Worm (Caenorhabditis elegans): ENCODE measurements around the gene csb-1.

Gene csb-1

DNA sequence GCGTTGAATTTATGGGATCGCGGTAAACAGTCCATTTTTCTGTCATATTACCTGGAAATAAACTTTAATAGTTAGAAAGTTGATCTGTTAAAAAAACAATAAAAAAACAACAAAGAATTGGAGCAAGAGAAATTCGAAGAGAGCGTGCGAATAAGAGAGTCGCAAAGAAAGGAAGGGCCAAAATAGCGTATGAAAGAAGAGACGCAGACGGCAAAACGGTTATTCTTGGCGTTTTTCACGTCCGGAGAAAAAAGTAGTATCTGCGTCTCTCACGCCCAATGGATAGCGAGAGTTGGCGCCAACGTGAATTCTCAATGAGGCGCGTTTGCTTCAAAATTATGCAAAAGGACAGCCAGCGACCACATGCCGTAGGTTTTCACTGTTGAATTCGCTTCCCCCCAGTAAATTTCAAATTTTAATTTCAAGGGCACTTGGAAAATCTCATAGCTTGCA lies 5.1 kb downstream of the csb-1 start, which contains the start of gene F53H4.6:
F53H4.6 (minus strand) TSS at position 51 of the 453 bp plus-strand sequence.
- TF ChIP-seq nhr-129 (tag; optimal IDR thresholded peaks at IDR 0.05) (peak; percentile 34), crh-2 (tag; optimal IDR thresholded peaks at IDR 0.05) (peak; percentile 6), lsy-2 (tag; optimal IDR thresholded peaks at IDR 0.05) (peak; percentile 30 to 74), Y55F3AM.14 (GFP tag; optimal IDR thresholded peaks at IDR 0.05) (no peak), C34F6.9 (tag; optimal IDR thresholded peaks at IDR 0.05) (peak; percentile 11), unc-55 (GFP tag; optimal IDR thresholded peaks at IDR 0.05) (peak; percentile 62)

DNA sequence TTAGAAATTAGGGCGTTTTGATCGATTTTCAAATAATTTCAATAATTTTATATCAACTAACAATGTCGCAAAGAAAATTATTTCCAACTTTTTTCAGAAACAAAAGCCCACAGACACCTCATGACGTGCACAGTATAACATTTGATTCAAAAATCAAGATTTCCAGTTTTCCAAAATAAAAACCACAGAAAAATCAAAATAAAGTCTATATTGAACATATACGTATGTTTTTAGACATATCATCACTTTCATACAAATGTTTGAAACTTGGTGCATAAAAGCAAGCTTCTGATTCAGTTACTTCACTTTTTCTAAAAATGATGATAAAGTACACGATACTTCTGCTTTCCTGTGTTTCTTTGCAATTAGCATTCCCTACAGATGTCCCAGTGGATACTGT lies 8.9 kb downstream of the csb-1 start, which contains the start of gene F53H4.2:
F53H4.2 (plus strand) TSS at position 301 of the 400 bp plus-strand sequence.
- TF ChIP-seq lsy-2 (tag; optimal IDR thresholded peaks at IDR 0.05) (no peak), dmd-4 (tag; optimal IDR thresholded peaks at IDR 0.05) (no peak), mdl-1 (tag; optimal IDR thresholded peaks at IDR 0.05) (no peak), lin-13 (GFP tag; optimal IDR thresholded peaks at IDR 0.05) (no peak), C34F6.9 (tag; optimal IDR thresholded peaks at IDR 0.05) (no peak), sma-3 (GFP tag; optimal IDR thresholded peaks at IDR 0.05) (no peak), R02D3.7 (tag; optimal IDR thresholded peaks at IDR 0.05) (no peak), snpc-4 (tag; optimal IDR thresholded peaks at IDR 0.05) (no peak), blmp-1 (tag; optimal IDR thresholded peaks at IDR 0.05; ENCODE audit: insufficient read depth) (no peak), elt-1 (tag; optimal IDR thresholded peaks at IDR 0.05) (no peak), ceh-16 (tag; optimal IDR thresholded peaks at IDR 0.05) (no peak), nhr-129 (tag; optimal IDR thresholded peaks at IDR 0.05) (no peak), F13H6.1 (tag; optimal IDR thresholded peaks at IDR 0.05) (no peak), aly-2 (tag; optimal IDR thresholded peaks at IDR 0.05) (no peak)

- no peak for TF ChIP-seq skn-1 (tag; optimal IDR thresholded peaks at IDR 0.05)
- TF ChIP-seq snpc-4 (tag; optimal IDR thresholded peaks at IDR 0.05), result peak; percentile 47
These were observed 14.7 kb downstream of the csb-1 start for ce11 chrX:15851013-15851412.

DNA sequence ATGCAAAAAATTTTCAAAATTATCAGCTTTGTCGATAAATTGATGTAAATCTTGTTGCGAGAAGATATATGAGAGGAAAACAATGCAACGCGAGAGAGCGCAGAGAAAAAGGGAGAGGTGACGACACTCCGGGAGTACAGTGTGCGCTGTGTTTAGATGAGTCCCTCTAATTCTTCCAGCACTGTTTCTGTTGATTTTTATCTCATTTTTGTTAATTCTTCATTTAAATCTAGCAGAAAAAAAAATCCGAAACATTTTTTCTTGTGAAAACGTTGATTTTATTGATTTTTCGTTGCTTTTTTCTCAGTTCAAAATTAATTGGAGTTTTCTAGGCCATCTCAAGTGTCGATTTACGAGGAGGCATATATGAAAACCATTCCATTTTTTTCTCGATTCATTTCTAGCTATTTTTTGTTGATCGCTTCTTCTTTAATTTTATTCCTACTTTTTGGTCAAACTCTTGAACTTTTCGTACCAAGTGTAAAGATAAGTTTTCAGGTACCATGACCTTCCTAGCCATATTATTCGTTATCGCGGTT lies 16.3 kb downstream of the csb-1 start, which contains the start of gene acl-1:
acl-1 (plus strand) TSS at position 489 of the 539 bp plus-strand sequence.
- no peak for TF ChIP-seq alr-1 (tag; optimal IDR thresholded peaks at IDR 0.05)
- peak; percentile 6 for TF ChIP-seq ceh-16 (tag; optimal IDR thresholded peaks at IDR 0.05)
- TF ChIP-seq blmp-1 (tag; optimal IDR thresholded peaks at IDR 0.05; ENCODE audit: insufficient read depth), result peak; percentile 60
- TF ChIP-seq aly-2 (tag; optimal IDR thresholded peaks at IDR 0.05), result no peak
- peak; percentile 88 for TF ChIP-seq sma-3 (GFP tag; optimal IDR thresholded peaks at IDR 0.05)
- no peak for TF ChIP-seq peb-1 (tag; optimal IDR thresholded peaks at IDR 0.05)
- no peak for TF ChIP-seq elt-1 (tag; optimal IDR thresholded peaks at IDR 0.05)
- no peak for TF ChIP-seq nhr-23 (tag; optimal IDR thresholded peaks at IDR 0.05)
- TF ChIP-seq ztf-4 (tag; optimal IDR thresholded peaks at IDR 0.05), result peak; percentile 37
- TF ChIP-seq mdl-1 (tag; optimal IDR thresholded peaks at IDR 0.05), result peak in 1 of 2 experiments; percentile 21
- peak; percentile 57 for TF ChIP-seq gmeb-1 (tag; optimal IDR thresholded peaks at IDR 0.05)
- TF ChIP-seq lin-11 (tag; optimal IDR thresholded peaks at IDR 0.05), result peak; percentile 30
- TF ChIP-seq sem-4 (tag; optimal IDR thresholded peaks at IDR 0.05), result peak; percentile 65
- no peak for TF ChIP-seq ztf-11 (tag; optimal IDR thresholded peaks at IDR 0.05)
- TF ChIP-seq nhr-12 (tag; optimal IDR thresholded peaks at IDR 0.05), result no peak
- TF ChIP-seq nhr-21 (tag; optimal IDR thresholded peaks at IDR 0.05), result peak; percentile 67
- peak; percentile 9 for TF ChIP-seq fos-1 (tag; optimal IDR thresholded peaks at IDR 0.05)
- peak; percentile 78 for TF ChIP-seq nhr-129 (tag; optimal IDR thresholded peaks at IDR 0.05)
- TF ChIP-seq unc-62 (GFP tag; optimal IDR thresholded peaks at IDR 0.05), result no peak
- TF ChIP-seq snpc-4 (tag; optimal IDR thresholded peaks at IDR 0.05), result peak; percentile 14
- peak; percentile 82 for TF ChIP-seq C34F6.9 (tag; optimal IDR thresholded peaks at IDR 0.05)
- TF ChIP-seq R02D3.7 (tag; optimal IDR thresholded peaks at IDR 0.05), result peak; percentile 96
- peak; percentile 61 for TF ChIP-seq nhr-6 (tag; optimal IDR thresholded peaks at IDR 0.05)
- TF ChIP-seq mab-5 (tag; optimal IDR thresholded peaks at IDR 0.05), result peak; percentile 72
- TF ChIP-seq lin-13 (GFP tag; optimal IDR thresholded peaks at IDR 0.05), result peak; percentile 72
- TF ChIP-seq sma-9 (GFP tag; optimal IDR thresholded peaks at IDR 0.05), result peak; percentile 68
- no peak for TF ChIP-seq sma-9 (tag; optimal IDR thresholded peaks at IDR 0.05)
- TF ChIP-seq unc-55 (GFP tag; optimal IDR thresholded peaks at IDR 0.05), result peak; percentile 86
- TF ChIP-seq nhr-77 (tag; optimal IDR thresholded peaks at IDR 0.05), result peak; percentile 35
- TF ChIP-seq mbf-1 (tag; optimal IDR thresholded peaks at IDR 0.05), result no peak
- TF ChIP-seq crh-2 (tag; optimal IDR thresholded peaks at IDR 0.05), result peak; percentile 83
- TF ChIP-seq ama-1 (optimal IDR thresholded peaks at IDR 0.05), result no peak
- TF ChIP-seq nhr-237 (tag; optimal IDR thresholded peaks at IDR 0.05), result no peak
- TF ChIP-seq nhr-11 (tag; optimal IDR thresholded peaks at IDR 0.05), result no peak
- peak; percentile 33 for TF ChIP-seq Y55F3AM.14 (GFP tag; optimal IDR thresholded peaks at IDR 0.05)
- TF ChIP-seq lsy-2 (tag; optimal IDR thresholded peaks at IDR 0.05), result peak; percentile 77 to 92
- TF ChIP-seq ztf-1 (GFP tag; conservative IDR thresholded peaks at IDR 0.05), result no peak
- TF ChIP-seq F13H6.1 (tag; optimal IDR thresholded peaks at IDR 0.05), result peak; percentile 85
- TF ChIP-seq skn-1 (tag; optimal IDR thresholded peaks at IDR 0.05), result peak; percentile 35

All from whole organism, L2 larva.